Worm (Caenorhabditis elegans): Measurements from ENCODE around the gene T23B7.2.

Gene T23B7.2

ce11 chrII:4884403-4884802 lies 42.4 kb upstream of the T23B7.2 start:
- TF ChIP-seq mep-1 (tag; optimal IDR thresholded peaks at IDR 0.05) (no peak), hlh-1 (tag; optimal IDR thresholded peaks at IDR 0.05) (no peak), ztf-11 (tag; optimal IDR thresholded peaks at IDR 0.05) (no peak), nhr-2 (tag; optimal IDR thresholded peaks at IDR 0.05) (no peak), ceh-43 (GFP tag; optimal IDR thresholded peaks at IDR 0.05) (no peak), blmp-1 (tag; optimal IDR thresholded peaks at IDR 0.05) (no peak), cnd-1 (tag; optimal IDR thresholded peaks at IDR 0.05) (no peak), sem-2 (GFP tag; optimal IDR thresholded peaks at IDR 0.05) (no peak), bed-3 (GFP tag; optimal IDR thresholded peaks at IDR 0.05) (no peak), lsy-2 (tag; optimal IDR thresholded peaks at IDR 0.05) (no peak), elt-3 (tag; optimal IDR thresholded peaks at IDR 0.05) (no peak), drap-1 (GFP tag; optimal IDR thresholded peaks at IDR 0.05) (no peak), tbx-8 (GFP tag; optimal IDR thresholded peaks at IDR 0.05) (no peak), unc-120 (tag; optimal IDR thresholded peaks at IDR 0.05; ENCODE audit: poor library complexity, severe bottlenecking) (no peak), lin-13 (tag; optimal IDR thresholded peaks at IDR 0.05) (no peak), M03D4.4 (tag; optimal IDR thresholded peaks at IDR 0.05) (no peak), unc-39 (tag; optimal IDR thresholded peaks at IDR 0.05) (no peak)

ce11 chrII:4883412-4883811 lies 41.4 kb upstream of the T23B7.2 start, which contains the start of gene gst-8:
TSS of gene gst-8 (plus strand) at chrII:4883712.
- TF ChIP-seq unc-120 (tag; optimal IDR thresholded peaks at IDR 0.05; ENCODE audit: poor library complexity, severe bottlenecking) (no peak), ceh-83 (GFP tag; optimal IDR thresholded peaks at IDR 0.05) (no peak), ztf-11 (tag; optimal IDR thresholded peaks at IDR 0.05) (no peak), pha-4 (tag; optimal IDR thresholded peaks at IDR 0.05) (no peak), sptf-1 (tag; optimal IDR thresholded peaks at IDR 0.05) (no peak), nhr-12 (tag; optimal IDR thresholded peaks at IDR 0.05) (no peak), mep-1 (tag; optimal IDR thresholded peaks at IDR 0.05) (no peak), nhr-76 (tag; optimal IDR thresholded peaks at IDR 0.05) (no peak), bed-3 (GFP tag; optimal IDR thresholded peaks at IDR 0.05) (no peak), elt-3 (tag; optimal IDR thresholded peaks at IDR 0.05) (no peak), snpc-4 (tag; optimal IDR thresholded peaks at IDR 0.05) (no peak), nhr-237 (tag; optimal IDR thresholded peaks at IDR 0.05) (no peak), mls-2 (tag; optimal IDR thresholded peaks at IDR 0.05) (no peak), flh-1 (GFP tag; optimal IDR thresholded peaks at IDR 0.05) (no peak), lin-13 (tag; optimal IDR thresholded peaks at IDR 0.05) (no peak)

DNA sequence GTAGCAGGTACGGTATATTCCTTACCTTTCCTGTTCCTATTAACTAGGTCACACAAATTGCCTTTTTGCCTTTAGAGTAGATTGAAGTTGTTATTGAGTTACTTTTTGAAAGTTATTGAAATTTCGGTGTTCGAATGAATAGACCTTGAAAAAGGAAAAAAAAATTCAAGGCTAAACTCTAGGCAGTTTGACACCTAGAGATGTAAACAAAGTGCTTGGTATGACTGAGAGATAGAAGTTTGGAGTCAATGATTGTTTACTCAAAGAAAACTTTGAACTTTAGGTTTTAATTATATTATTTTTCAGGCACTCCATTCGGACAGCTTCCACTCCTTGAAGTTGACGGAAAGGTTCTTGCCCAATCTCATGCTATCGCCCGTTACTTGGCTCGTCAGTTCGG lies 40.5 kb upstream of the T23B7.2 start:
- TF ChIP-seq hlh-1 (tag; optimal IDR thresholded peaks at IDR 0.05) = no peak
- TF ChIP-seq M03D4.4 (tag; optimal IDR thresholded peaks at IDR 0.05) = no peak
- TF ChIP-seq ceh-83 (GFP tag; optimal IDR thresholded peaks at IDR 0.05) = no peak
- no peak for TF ChIP-seq unc-39 (tag; optimal IDR thresholded peaks at IDR 0.05)
- TF ChIP-seq ceh-39 (tag; optimal IDR thresholded peaks at IDR 0.05) = no peak
- no peak for TF ChIP-seq lin-32 (GFP tag; optimal IDR thresholded peaks at IDR 0.05)
- TF ChIP-seq ces-1 (GFP tag; optimal IDR thresholded peaks at IDR 0.05) = no peak
- TF ChIP-seq cnd-1 (tag; optimal IDR thresholded peaks at IDR 0.05) = no peak
- TF ChIP-seq lin-13 (tag; optimal IDR thresholded peaks at IDR 0.05) = no peak

- TF ChIP-seq ztf-11 (tag; optimal IDR thresholded peaks at IDR 0.05) (no peak), pha-4 (tag; optimal IDR thresholded peaks at IDR 0.05) (peak; percentile 31)
These were observed 39.7 kb upstream of the T23B7.2 start, which contains the start of gene gst-7 for ce11 chrII:4881727-4882126. TSS of gene gst-7 (plus strand) at chrII:4882062.

DNA sequence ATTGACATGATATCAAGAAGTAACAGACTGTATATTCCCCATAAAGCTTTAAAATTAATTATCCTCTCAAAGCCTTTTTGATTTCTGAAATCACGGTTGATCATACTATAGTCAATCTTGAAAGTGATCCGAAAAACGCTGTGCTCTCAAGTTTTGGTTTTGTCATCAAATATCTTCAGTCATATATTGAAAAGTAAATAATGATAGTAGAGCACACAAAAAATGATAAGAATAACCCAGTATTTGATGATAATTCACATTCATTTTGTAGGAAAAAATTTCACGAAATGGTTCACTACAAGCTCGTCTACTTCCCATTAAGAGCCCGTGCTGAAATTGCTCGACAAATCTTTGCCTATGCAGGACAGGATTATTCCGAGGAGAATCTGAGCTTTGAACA lies 37.6 kb upstream of the T23B7.2 start, which contains the start of gene gst-6:
gst-6 (plus strand) TSS at position 263 of the 400 bp plus-strand sequence.
- TF ChIP-seq lsy-2 (tag; optimal IDR thresholded peaks at IDR 0.05) (no peak), ceh-43 (GFP tag; optimal IDR thresholded peaks at IDR 0.05) (no peak), blmp-1 (tag; optimal IDR thresholded peaks at IDR 0.05) (no peak), ceh-39 (tag; optimal IDR thresholded peaks at IDR 0.05) (no peak), drap-1 (GFP tag; optimal IDR thresholded peaks at IDR 0.05) (no peak), cnd-1 (tag; optimal IDR thresholded peaks at IDR 0.05) (no peak), snpc-4 (tag; optimal IDR thresholded peaks at IDR 0.05) (no peak), unc-120 (tag; optimal IDR thresholded peaks at IDR 0.05; ENCODE audit: poor library complexity, severe bottlenecking) (no peak), mls-2 (tag; optimal IDR thresholded peaks at IDR 0.05) (no peak), mab-5 (tag; optimal IDR thresholded peaks at IDR 0.05) (no peak)

- TF ChIP-seq mep-1 (tag; optimal IDR thresholded peaks at IDR 0.05) = no peak
- TF ChIP-seq ceh-43 (GFP tag; optimal IDR thresholded peaks at IDR 0.05) = no peak
- TF ChIP-seq snpc-4 (tag; optimal IDR thresholded peaks at IDR 0.05) = no peak
- TF ChIP-seq nhr-12 (tag; optimal IDR thresholded peaks at IDR 0.05) = no peak
- TF ChIP-seq elt-1 (tag; optimal IDR thresholded peaks at IDR 0.05; ENCODE audit: borderline replicate concordance, insufficient read depth) = no peak
- TF ChIP-seq tbx-8 (GFP tag; optimal IDR thresholded peaks at IDR 0.05) = no peak
- TF ChIP-seq blmp-1 (tag; optimal IDR thresholded peaks at IDR 0.05) = no peak
- no peak for TF ChIP-seq sem-2 (GFP tag; optimal IDR thresholded peaks at IDR 0.05)
- no peak for TF ChIP-seq ztf-11 (tag; optimal IDR thresholded peaks at IDR 0.05)
- no peak for TF ChIP-seq nhr-76 (tag; optimal IDR thresholded peaks at IDR 0.05)
- TF ChIP-seq elt-3 (tag; optimal IDR thresholded peaks at IDR 0.05) = no peak
- TF ChIP-seq zip-8 (tag; optimal IDR thresholded peaks at IDR 0.05) = no peak
- no peak for TF ChIP-seq ham-2 (GFP tag; optimal IDR thresholded peaks at IDR 0.05)
- no peak for TF ChIP-seq flh-1 (GFP tag; optimal IDR thresholded peaks at IDR 0.05)
- TF ChIP-seq lsy-2 (tag; optimal IDR thresholded peaks at IDR 0.05) = no peak
These were observed 34.0 kb upstream of the T23B7.2 start, which contains the start of gene F11G11.13 for ce11 chrII:4876091-4876490. TSS of gene F11G11.13 (minus strand) at chrII:4876179.

Data from whole organism, mixed stage, embryonic.